In the genomic region with DNA sequence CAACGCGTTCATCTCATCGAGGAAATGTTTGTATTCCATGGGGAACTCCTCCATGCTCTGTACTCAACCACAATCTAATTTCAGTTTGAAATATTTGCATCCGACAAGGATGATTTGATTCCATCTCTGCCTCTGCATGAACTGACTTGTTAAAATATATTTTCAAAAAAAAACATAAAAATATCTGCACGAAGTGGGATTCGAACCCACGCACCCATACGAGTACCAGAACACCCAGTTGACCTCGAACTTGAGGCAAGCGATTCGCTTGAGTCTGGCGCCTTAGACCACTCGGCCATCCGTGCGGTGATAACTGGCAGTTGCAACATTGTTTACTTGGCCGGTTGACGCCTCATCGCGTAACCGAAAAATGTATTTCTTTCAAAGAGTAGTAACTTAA, we compare ENCODE assay signal across 2 worm cellular contexts.
A peak's percentile ranks its signal among the peaks of the same experiment; 100 is the strongest.
TF ChIP-seq lines count a peak whose summit lies in the region.

No protein-coding gene starts in this region.

TF ChIP-seq in whole organism, L4 larva, 104 proteins besides CTCF, POLR2A, EP300 and RAD21 (continued from another document):
- TF ChIP-seq arid-1 (GFP tag; conservative IDR thresholded peaks at IDR 0.05; lab: Robert Waterston, UW) (peak; percentile 52; the same call in 1 of the 2 replicates), set-16 (GFP tag; IDR thresholded peaks at IDR 0.05; lab: Robert Waterston, UW) (no peak), zag-1 (tag; optimal IDR thresholded peaks at IDR 0.05; lab: Kevin White, UChicago) (no peak), zip-2 (tag; optimal IDR thresholded peaks at IDR 0.05; lab: Kevin White, UChicago) (no peak), aha-1 (tag; lab: Kevin White, UChicago) (peak; percentile 92), Y75B8A.6 (GFP tag; IDR thresholded peaks at IDR 0.05; lab: Robert Waterston, UW) (0 out of 2 replicates have a peak, but pooled peaks have one; percentile 50), ceh-82 (tag; optimal IDR thresholded peaks at IDR 0.05; lab: Kevin White, UChicago) (no peak), nhr-41 (GFP tag; IDR thresholded peaks at IDR 0.05; lab: Robert Waterston, UW) (no peak), tra-1 (GFP tag; IDR thresholded peaks at IDR 0.05; lab: Robert Waterston, UW) (peak; percentile 63; the same call in 1 of the 2 replicates), ceh-20 (GFP tag; IDR thresholded peaks at IDR 0.05; lab: Robert Waterston, UW) (peak; percentile 42; the same call in 1 of the 2 replicates), daf-16 (GFP tag; optimal IDR thresholded peaks at IDR 0.05; lab: Kevin White, UChicago) (peak; percentile 22 to 59), daf-16 (tag; optimal IDR thresholded peaks at IDR 0.05; lab: Kevin White, UChicago) (peak; percentile 67), egl-43 (GFP tag; IDR thresholded peaks at IDR 0.05; lab: Robert Waterston, UW) (no peak; the same call in none of the 2 replicates), ceh-62 (tag; optimal IDR thresholded peaks at IDR 0.05; lab: Kevin White, UChicago) (no peak), unc-62 (GFP tag; optimal IDR thresholded peaks at IDR 0.05 in 1 of 2; lab: Kevin White, UChicago) (no peak), unc-62 (tag; optimal IDR thresholded peaks at IDR 0.05; lab: Kevin White, UChicago) (no peak), zfp-2 (tag; optimal IDR thresholded peaks at IDR 0.05; lab: Kevin White, UChicago) (no peak), madf-9 (GFP tag; conservative IDR thresholded peaks at IDR 0.05; lab: Robert Waterston, UW) (peak; percentile 85), T26A8.4 (GFP tag; IDR thresholded peaks at IDR 0.05; lab: Robert Waterston, UW) (peak; percentile 50), vab-7 (GFP tag; IDR thresholded peaks at IDR 0.05; lab: Robert Waterston, UW) (peak; percentile 88), zfp-3 (GFP tag; conservative IDR thresholded peaks at IDR 0.05; lab: Robert Waterston, UW) (0 out of 2 replicates have a peak, but pooled peaks have one; percentile 53), daf-19 (GFP tag; conservative IDR thresholded peaks at IDR 0.05; lab: Robert Waterston, UW) (no peak), spr-3 (GFP tag; optimal IDR thresholded peaks at IDR 0.05; lab: Kevin White, UChicago) (peak; percentile 35), hlh-30 (tag; optimal IDR thresholded peaks at IDR 0.05; lab: Kevin White, UChicago; ENCODE audit: insufficient read depth) (peak; percentile 27), unc-130 (GFP tag; optimal IDR thresholded peaks at IDR 0.05; lab: Kevin White, UChicago) (peak; percentile 31), hmg-1.1 (GFP tag; IDR thresholded peaks at IDR 0.05; lab: Robert Waterston, UW) (peak; percentile 78), F26F4.8 (GFP tag; conservative IDR thresholded peaks at IDR 0.05; lab: Robert Waterston, UW) (peak; percentile 67; the same call in 1 of the 2 replicates), dmd-8 (GFP tag; IDR thresholded peaks at IDR 0.05; lab: Robert Waterston, UW) (peak; percentile 80), spr-1 (tag; optimal IDR thresholded peaks at IDR 0.05; lab: Kevin White, UChicago) (peak; percentile 10), ZK337.2 (GFP tag; IDR thresholded peaks at IDR 0.05; lab: Robert Waterston, UW) (0 out of 2 replicates have a peak, but pooled peaks have one; percentile 51), ctbp-1 (GFP tag; IDR thresholded peaks at IDR 0.05; lab: Robert Waterston, UW) (peak; percentile 52; the same call in 1 of the 2 replicates), snpc-4 (tag; optimal IDR thresholded peaks at IDR 0.05; lab: Kevin White, UChicago) (no peak), R02D3.7 (tag; optimal IDR thresholded peaks at IDR 0.05; lab: Kevin White, UChicago) (no peak)

TF ChIP-seq in whole organism, late embryonic, 69 proteins besides CTCF, POLR2A, EP300 and RAD21 (continued from another document):
- TF ChIP-seq hlh-15 (tag; optimal IDR thresholded peaks at IDR 0.05; lab: Kevin White, UChicago): no peak
- TF ChIP-seq hlh-13 (GFP tag; optimal IDR thresholded peaks at IDR 0.05; lab: Kevin White, UChicago): no peak
- TF ChIP-seq hlh-30 (tag; optimal IDR thresholded peaks at IDR 0.05; lab: Kevin White, UChicago; ENCODE audit: insufficient read depth): no peak
- TF ChIP-seq pha-2 (tag; optimal IDR thresholded peaks at IDR 0.05; lab: Kevin White, UChicago): no peak
- TF ChIP-seq ceh-19 (GFP tag; optimal IDR thresholded peaks at IDR 0.05; lab: Kevin White, UChicago): no peak
- peak; percentile 31 for TF ChIP-seq ceh-6 (GFP tag; optimal IDR thresholded peaks at IDR 0.05; lab: Kevin White, UChicago)
- no peak for TF ChIP-seq syd-9 (tag; optimal IDR thresholded peaks at IDR 0.05; lab: Kevin White, UChicago)
